Fruit fly (Drosophila melanogaster) whole organism, pupa: ENCODE data around the gene elg1.

Experiments used
- CG13204 ChIP-seq: fragments of 200-800 bp; sonication (Bioruptor generic); optimal IDR thresholded peaks from 2 replicates; lab custom pipeline; 2018; ENCODE audit warnings: missing biosample characterization, mild to moderate bottlenecking, missing genetic modification characterization, moderate library complexity
- CG15710 ChIP-seq: fragments of 200-800 bp; sonication (Bioruptor generic); optimal IDR thresholded peaks from 2 replicates; lab custom pipeline; 2018; ENCODE audit warnings: missing biosample characterization, mild to moderate bottlenecking, missing genetic modification characterization, moderate library complexity
- CG17806 ChIP-seq: fragments of 200-800 bp; sonication (Bioruptor generic); optimal IDR thresholded peaks from 2 replicates; lab custom pipeline; 2018; ENCODE audit warnings: missing biosample characterization, mild to moderate bottlenecking, missing genetic modification characterization, moderate library complexity
- CG32121 ChIP-seq: fragments of 200-800 bp; sonication (Bioruptor generic); IDR thresholded peaks from 2 replicates; pipeline ENCODE4 v1.3.6; 2022; ENCODE audit warnings: missing biosample characterization, missing genetic modification characterization
- CG34367 ChIP-seq: fragments of 200-800 bp; sonication (Bioruptor generic); optimal IDR thresholded peaks from 2 replicates; lab custom pipeline; 2018; ENCODE audit warnings: missing biosample characterization, mild to moderate bottlenecking, missing genetic modification characterization
- CG4496 ChIP-seq: fragments of 200-800 bp; sonication (Bioruptor generic); IDR thresholded peaks from 3 replicates; pipeline ENCODE4 v1.3.6; 2022; ENCODE audit warnings: missing biosample characterization, missing genetic modification characterization
- CG9948 ChIP-seq: fragments of 200-800 bp; sonication (Bioruptor generic); optimal IDR thresholded peaks from 2 replicates; lab custom pipeline; 2018; ENCODE audit warnings: missing biosample characterization, mild to moderate bottlenecking, missing genetic modification characterization, moderate library complexity
- EcR ChIP-seq: fragments of 200-800 bp; sonication (Bioruptor generic); optimal IDR thresholded peaks from 3 replicates; lab custom pipeline; 2019; ENCODE audit warnings: missing biosample characterization, missing genetic modification characterization, mild to moderate bottlenecking, moderate library complexity, missing genetic modification reagents
- Ets98B ChIP-seq: fragments of 200-800 bp; sonication (Bioruptor generic); IDR thresholded peaks from 2 replicates; pipeline ENCODE4 v1.3.6; 2022; ENCODE audit warnings: missing biosample characterization, missing genetic modification characterization
- Pif1B ChIP-seq: fragments of 200-800 bp; sonication (Bioruptor generic); optimal IDR thresholded peaks from 3 replicates; lab custom pipeline; 2016; ENCODE audit warnings: missing biosample characterization, missing genetic modification characterization
- Snoo ChIP-seq: fragments of 200-800 bp; sonication (Bioruptor generic); optimal IDR thresholded peaks from 3 replicates; lab custom pipeline; 2017; ENCODE audit warnings: missing biosample characterization, mild to moderate bottlenecking, missing genetic modification characterization, inconsistent platforms

DNA sequence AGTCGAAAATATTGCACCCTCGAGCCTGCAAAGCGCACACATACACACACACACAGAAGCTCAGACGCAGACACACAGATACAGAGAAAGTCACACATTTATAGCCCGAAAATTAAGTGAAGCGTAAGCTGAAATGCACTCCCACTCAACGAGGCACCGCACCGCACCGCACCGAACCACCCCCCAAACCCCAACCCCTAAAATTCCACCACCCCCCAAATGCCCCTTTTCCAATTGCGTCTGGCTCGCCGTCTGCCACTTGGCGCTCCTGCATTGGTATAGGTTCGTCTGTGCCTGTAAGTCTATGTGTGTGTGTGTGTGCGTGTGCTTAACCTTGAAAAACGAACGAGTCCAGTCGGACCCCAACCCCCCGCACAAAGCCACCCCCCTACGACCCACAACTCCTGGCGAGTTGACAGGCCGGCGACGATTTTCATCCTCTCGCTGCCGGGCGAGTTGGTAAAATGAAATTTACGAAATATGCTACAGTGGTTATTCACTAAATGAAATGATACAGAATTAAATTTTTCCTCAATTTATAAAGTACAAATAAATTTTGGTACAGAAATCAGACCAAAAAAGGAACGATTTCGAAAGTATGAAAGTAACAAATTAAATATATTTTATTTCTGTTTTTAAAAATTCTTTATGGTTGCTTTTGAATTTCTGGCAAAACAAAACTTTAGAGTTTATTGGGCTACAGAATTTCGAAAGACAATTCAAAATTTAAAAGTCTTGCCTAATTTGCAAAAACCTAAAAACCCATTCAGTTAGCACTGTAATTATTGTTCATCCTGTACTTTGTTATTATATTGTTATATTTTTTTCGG lies 51.0 kb downstream of the elg1 start:
- TF ChIP-seq CG17806 (tag; lab: Kevin White, UChicago) (peak; percentile 43), CG34367 (tag; lab: Kevin White, UChicago) (no peak), EcR (no peak), CG13204 (peak; percentile 75), CG9948 (peak; percentile 51), CG15710 (tag; lab: Kevin White, UChicago) (peak; percentile 19), CG4496 (GFP tag; lab: Robert Waterston, UW) (no peak), Ets98B (GFP tag; lab: Robert Waterston, UW) (no peak), Pif1B (GFP tag; lab: Kevin White, UChicago) (no peak), Snoo (tag; lab: Kevin White, UChicago) (no peak), CG32121 (GFP tag; lab: Robert Waterston, UW) (no peak)
